Worm (Caenorhabditis elegans) whole organism, dauer: ENCODE results near the gene gcy-20.

Experiments
- unc-62 ChIP-seq: sonication (generic microtip); optimal IDR thresholded peaks from 2 replicates; lab custom pipeline; 2017; ENCODE audit warnings: missing biosample characterization, missing genetic modification reagents, missing genetic modification characterization

The gcy-20 gene

ce11 chrV:16218522-16218921, 35.1 kb downstream of the gcy-20 start, which contains the start of gene F11A5.15:
F11A5.15 (minus strand) TSS chrV:16218622.
- no peak for TF ChIP-seq unc-62 (GFP tag; lab: Kevin White, UChicago)

DNA sequence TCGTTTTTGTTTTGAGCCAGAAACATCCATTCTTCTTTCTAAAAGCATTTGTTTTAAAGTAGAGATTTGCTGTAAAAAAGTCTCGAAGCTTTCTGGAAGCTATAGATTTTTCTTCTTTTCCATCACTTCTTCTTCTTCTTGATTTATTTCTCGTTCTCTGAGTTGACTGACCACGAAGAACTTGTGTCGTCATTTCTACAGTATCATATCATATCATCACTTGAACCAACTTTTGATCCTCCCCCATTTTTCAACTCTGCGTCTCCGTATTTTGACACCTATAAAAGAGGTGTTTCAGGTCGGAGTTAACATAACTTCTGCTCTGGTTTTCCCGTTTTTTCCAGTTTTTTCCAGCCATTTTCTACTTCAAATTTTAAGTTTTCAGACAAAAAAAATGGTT, 39.1 kb downstream of the gcy-20 start, which contains the start of gene F11A5.9:
Gene F11A5.9, plus strand, starts transcription at position 386 of the 400 bp plus-strand sequence.
- TF ChIP-seq unc-62 (GFP tag; lab: Kevin White, UChicago): no peak

DNA sequence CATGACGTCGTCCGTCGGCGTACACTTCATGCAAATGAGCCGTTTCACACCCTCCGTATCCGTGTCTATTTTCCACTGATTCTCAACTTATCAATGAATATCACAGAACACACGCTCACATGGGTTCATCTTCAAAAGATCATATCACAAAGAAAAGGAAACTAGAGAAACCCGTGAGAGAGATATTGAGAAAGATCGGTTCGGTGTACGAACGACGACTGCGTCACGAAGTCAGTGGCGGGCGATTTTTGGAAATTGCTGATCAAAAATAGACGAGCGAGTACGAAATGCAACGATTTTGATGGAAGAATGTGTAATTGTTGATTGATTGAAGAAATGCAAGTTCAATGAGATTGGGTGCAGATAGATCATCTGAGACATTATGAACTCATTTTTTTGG, 40.3 kb downstream of the gcy-20 start:
- TF ChIP-seq unc-62 (GFP tag; lab: Kevin White, UChicago): no peak

DNA sequence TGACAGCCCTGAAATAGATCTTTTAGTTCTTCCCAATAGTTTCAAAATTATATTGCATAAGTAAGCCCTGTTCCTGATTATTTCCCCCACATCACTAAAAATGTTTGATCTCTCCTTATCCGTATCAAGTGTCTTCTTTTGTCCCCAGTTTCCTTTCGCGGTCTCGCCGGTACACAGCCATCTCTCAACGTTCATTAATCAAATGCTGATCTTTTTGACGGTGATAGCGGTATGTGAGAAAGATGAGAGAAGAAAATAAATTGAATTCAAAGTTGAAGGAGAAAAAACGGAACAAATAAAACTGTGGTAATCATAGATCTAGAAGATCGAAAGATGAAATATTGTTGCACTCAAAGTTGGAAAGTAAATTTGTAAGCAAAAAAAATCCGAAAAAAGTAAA, 41.9 kb downstream of the gcy-20 start:
- TF ChIP-seq unc-62 (GFP tag; lab: Kevin White, UChicago): no peak

DNA sequence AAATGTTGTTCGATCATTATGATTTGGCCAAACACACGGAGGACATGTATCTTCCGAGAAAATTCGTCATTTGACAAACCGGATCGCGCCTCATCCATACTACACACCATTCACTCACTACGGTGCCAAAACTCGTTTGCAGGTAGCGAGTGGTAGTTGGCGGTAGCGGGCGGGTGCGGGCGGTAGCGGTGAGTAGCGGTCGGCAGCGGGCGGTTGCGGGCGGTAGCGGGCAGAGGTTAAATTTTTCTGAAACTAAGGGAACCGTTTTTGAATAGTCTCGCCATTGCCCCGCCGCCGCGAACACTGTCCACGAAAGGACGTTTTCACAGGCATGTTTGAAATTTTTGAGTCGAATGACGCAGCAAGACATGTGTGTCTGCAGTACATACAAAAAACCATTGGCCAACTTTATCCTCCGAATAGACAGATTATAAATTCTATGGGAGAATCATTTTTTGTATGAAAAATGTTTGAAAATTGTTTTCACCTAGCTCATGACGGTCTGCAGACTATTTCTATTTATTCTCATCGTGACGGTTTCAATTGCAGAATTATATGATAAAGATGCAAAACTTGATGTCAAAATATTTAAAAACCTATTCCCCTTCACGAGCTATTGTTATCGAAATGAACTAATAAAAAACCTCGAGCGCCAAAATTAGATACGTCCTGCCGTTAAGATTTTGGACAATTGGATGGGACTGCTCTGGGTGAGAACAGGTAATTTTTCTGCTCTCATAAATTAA, 43.2 kb downstream of the gcy-20 start, which contains the start of gene F11A5.16:
Gene F11A5.16, plus strand, starts transcription at position 696 of the 746 bp plus-strand sequence.
- TF ChIP-seq unc-62 (GFP tag; lab: Kevin White, UChicago): no peak

- no peak for TF ChIP-seq unc-62 (GFP tag; lab: Kevin White, UChicago)
Measured at ce11 chrV:16209837-16210236, 43.8 kb downstream of the gcy-20 start, which contains the start of gene oac-15. oac-15 (minus strand) TSS chrV:16209937.

ce11 chrV:16204888-16205287, 48.7 kb downstream of the gcy-20 start, which contains the start of gene irld-26:
irld-26 (plus strand) TSS chrV:16205188.
- TF ChIP-seq unc-62 (GFP tag; lab: Kevin White, UChicago): no peak

DNA sequence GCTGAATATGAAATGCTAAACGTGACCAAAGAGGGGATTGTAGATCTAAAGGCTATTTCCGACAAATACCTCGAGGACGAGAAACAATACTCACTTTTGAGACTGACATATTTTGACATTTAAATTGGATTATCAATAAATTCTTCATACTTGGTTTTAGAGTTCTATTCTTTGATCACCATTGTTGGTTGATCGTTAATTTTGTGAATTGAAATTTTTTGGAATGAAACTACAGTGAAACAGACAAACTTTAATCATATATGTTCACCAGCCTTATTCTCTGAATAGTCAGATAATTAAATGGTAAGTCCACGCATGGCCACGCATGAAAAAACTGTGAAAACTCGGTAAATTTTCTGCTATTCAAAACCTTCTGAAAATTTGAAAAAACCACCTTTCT, 51.0 kb downstream of the gcy-20 start, which contains the start of gene F11A5.18:
Gene F11A5.18, plus strand, starts transcription at position 301 of the 400 bp plus-strand sequence.
- no peak for TF ChIP-seq unc-62 (GFP tag; lab: Kevin White, UChicago)

- TF ChIP-seq unc-62 (GFP tag; lab: Kevin White, UChicago): no peak
Measured at ce11 chrV:16201730-16202129, 51.9 kb downstream of the gcy-20 start, which contains the start of gene F11A5.17. F11A5.17 (plus strand) TSS chrV:16202030.
